Fruit fly (Drosophila melanogaster): ENCODE results near the gene Rnf146.

Rnf146 gene

dm6 chr3L:19612172-19612571, 30.4 kb downstream of the Rnf146 start, which contains the start of the genes Lon and PIG-F:
TSS of gene Lon (minus strand) at chr3L:19612199.
TSS of gene PIG-F (plus strand) at chr3L:19612455.
- no peak for TF ChIP-seq Myc (optimal IDR thresholded peaks at IDR 0.05)
- no peak for TF ChIP-seq ttk (optimal IDR thresholded peaks at IDR 0.05)
- TF ChIP-seq psq (optimal IDR thresholded peaks at IDR 0.05) = no peak

DNA sequence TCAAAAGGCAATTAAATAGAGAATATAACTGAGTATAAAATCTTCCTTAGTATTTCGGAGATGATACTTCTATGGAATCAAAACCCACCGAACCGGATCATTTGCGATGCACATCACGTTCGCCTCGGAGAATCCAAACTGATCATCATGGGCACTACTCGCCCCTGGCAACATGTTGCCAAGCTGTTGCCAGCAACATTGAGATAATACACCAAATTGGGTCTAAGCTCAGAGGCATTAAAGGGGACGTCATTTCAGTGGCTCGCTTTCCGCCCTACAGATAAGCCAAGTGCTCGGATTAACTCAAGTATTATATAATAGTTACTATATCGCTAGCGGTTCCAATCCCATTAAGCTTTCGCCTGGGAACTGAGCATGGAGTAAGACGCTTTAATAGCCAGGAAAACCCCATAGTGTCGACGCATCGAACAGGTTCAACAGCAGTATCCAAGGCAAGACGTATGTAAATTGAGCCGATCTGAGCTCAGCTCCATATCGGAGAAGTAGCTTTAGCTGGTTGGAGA, 36.6 kb downstream of the Rnf146 start, which contains the start of the genes lush and CG9372:
lush (minus strand) TSS at position 117 of the 524 bp plus-strand sequence.
CG9372 (plus strand) TSS at position 235 of the 524 bp plus-strand sequence.
- no peak for TF ChIP-seq Sin3A (optimal IDR thresholded peaks at IDR 0.05)
- no peak for TF ChIP-seq h (optimal IDR thresholded peaks at IDR 0.05)
- TF ChIP-seq psq (optimal IDR thresholded peaks at IDR 0.05) = no peak
- no peak for TF ChIP-seq insv (optimal IDR thresholded peaks at IDR 0.05)
- no peak for TF ChIP-seq Myc (optimal IDR thresholded peaks at IDR 0.05)

dm6 chr3L:19601413-19601812, 41.2 kb downstream of the Rnf146 start, which contains the start of gene CG9368:
TSS of gene CG9368 (plus strand) at chr3L:19601633.
- no peak for TF ChIP-seq h (optimal IDR thresholded peaks at IDR 0.05)
- no peak for TF ChIP-seq psq (optimal IDR thresholded peaks at IDR 0.05)
- no peak for TF ChIP-seq Myc (optimal IDR thresholded peaks at IDR 0.05)
- no peak for TF ChIP-seq ttk (optimal IDR thresholded peaks at IDR 0.05)
- TF ChIP-seq insv (optimal IDR thresholded peaks at IDR 0.05) = no peak
- TF ChIP-seq Sin3A (optimal IDR thresholded peaks at IDR 0.05) = no peak

DNA sequence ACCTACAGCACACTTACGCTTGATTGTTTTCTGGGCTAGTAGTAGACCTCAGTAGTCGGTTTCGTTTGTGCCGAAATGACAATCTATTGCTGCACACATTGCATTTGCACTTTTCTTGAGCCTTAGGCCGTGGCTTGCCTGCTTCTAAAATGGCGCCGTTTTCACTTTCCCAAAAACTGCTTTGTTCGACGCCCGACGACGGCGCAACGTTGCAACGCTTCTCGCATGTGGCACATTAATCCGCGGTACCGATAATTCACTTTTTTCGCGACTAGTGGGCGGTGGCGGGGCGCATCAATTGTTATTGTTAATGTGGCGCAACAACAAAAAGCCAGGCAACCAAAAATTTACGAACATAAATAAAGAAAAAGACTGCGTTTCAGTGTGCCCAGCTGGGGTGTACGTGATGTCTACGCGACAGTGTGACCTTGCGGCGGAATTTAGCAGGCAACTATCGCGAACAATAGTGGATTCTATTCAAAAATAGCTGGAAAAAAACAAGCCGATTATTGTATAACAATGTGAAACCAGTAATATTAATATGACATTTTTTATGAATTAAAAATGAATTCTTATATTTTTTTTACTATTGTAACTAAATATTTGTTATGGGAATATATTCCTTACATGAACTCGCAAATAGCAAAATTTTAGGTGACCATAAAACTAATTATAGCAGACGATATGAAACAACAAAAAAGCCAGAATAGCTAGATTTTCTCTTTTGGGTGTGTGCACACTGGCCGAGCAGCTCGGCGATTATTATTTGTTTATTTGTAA, 44.1 kb downstream of the Rnf146 start, which contains the start of the genes ash1 and Taf6:
ash1 (minus strand) TSS at position 387 of the 780 bp plus-strand sequence.
Taf6 (plus strand) TSS at position 720 of the 780 bp plus-strand sequence.
- TF ChIP-seq insv (optimal IDR thresholded peaks at IDR 0.05) = no peak
- TF ChIP-seq h (optimal IDR thresholded peaks at IDR 0.05) = no peak
- no peak for TF ChIP-seq ttk (optimal IDR thresholded peaks at IDR 0.05)
- no peak for TF ChIP-seq Sin3A (optimal IDR thresholded peaks at IDR 0.05)
- TF ChIP-seq Myc (optimal IDR thresholded peaks at IDR 0.05) = no peak
- TF ChIP-seq psq (optimal IDR thresholded peaks at IDR 0.05) = no peak

dm6 chr3L:19590422-19590821, 52.2 kb downstream of the Rnf146 start, which contains the start of gene CG14100:
TSS of gene CG14100 (minus strand) at chr3L:19590524.
- no peak for TF ChIP-seq Sin3A (optimal IDR thresholded peaks at IDR 0.05)
- no peak for TF ChIP-seq h (optimal IDR thresholded peaks at IDR 0.05)
- no peak for TF ChIP-seq ttk (optimal IDR thresholded peaks at IDR 0.05)
- TF ChIP-seq insv (optimal IDR thresholded peaks at IDR 0.05) = no peak
- TF ChIP-seq psq (optimal IDR thresholded peaks at IDR 0.05) = no peak
- no peak for TF ChIP-seq Myc (optimal IDR thresholded peaks at IDR 0.05)

All from Kc167 (cell line).